Worm (Caenorhabditis elegans): Measurements from ENCODE around the gene F53B1.8.

DNA sequence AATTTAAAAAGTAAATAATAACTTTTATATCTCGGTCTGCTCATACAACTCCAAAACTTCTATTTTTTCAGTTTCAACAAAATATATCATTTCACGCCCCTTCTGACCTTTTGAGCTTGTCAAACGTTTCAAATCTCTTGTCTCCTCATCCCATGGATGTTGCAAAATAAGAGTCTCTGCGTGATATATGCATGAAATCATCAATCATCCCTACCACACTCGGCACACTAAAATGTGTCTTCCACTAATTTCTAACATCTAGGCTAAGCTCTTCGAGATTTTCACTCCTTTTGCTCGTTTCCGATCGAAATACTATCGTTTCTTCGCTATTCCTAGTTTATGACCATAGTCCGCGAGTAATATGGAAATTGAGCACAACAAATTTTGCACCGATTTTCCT is 31.0 kb downstream of the F53B1.8 start:
- TF ChIP-seq dao-5 (tag; optimal IDR thresholded peaks at IDR 0.05) (no peak), W03F9.2 (tag; optimal IDR thresholded peaks at IDR 0.05) (no peak), him-1 (tag; optimal IDR thresholded peaks at IDR 0.05) (no peak)
